Fruit fly (Drosophila melanogaster): Measurements from ENCODE around the gene yip2.

The yip2 gene

DNA sequence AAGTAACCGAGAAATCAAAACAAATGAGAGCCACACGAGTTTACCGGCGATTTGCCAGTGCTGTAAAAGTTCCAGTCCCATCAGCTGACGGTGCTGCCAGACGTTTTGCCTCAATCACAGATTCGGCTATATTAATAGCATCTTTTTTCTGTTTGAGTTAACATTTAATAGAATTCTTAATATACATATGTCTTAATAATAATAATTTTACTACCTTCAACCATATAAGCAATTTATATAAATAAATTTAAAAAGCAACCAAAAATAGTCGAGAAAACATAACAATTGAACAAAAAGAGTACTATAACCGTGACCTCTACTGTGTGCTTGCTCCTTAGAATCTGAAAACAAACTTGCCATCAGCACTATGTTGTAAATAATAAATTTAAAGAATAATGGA is 39.1 kb downstream of the yip2 start, which contains the start of the genes CG13126 and CG4709:
CG13126 (minus strand) TSS at position 63 of the 400 bp plus-strand sequence.
CG4709 (plus strand) TSS at position 207 of the 400 bp plus-strand sequence.
- peak; percentile 32 for TF ChIP-seq Myc (optimal IDR thresholded peaks at IDR 0.05)
- peak; percentile 71 for TF ChIP-seq br (GFP tag; optimal IDR thresholded peaks at IDR 0.05)
- TF ChIP-seq dsf (GFP tag; optimal IDR thresholded peaks at IDR 0.05; ENCODE audit: borderline replicate concordance): peak; percentile 58
- no peak for TF ChIP-seq Mio (GFP tag; optimal IDR thresholded peaks at IDR 0.05)
- TF ChIP-seq sv (GFP tag; optimal IDR thresholded peaks at IDR 0.05): peak; percentile 77
- TF ChIP-seq OdsH (GFP tag; optimal IDR thresholded peaks at IDR 0.05): peak; percentile 89
- TF ChIP-seq HLH106 (tag; optimal IDR thresholded peaks at IDR 0.05): peak; percentile 95
- TF ChIP-seq ey (GFP tag; optimal IDR thresholded peaks at IDR 0.05): peak; percentile 75
- TF ChIP-seq sage (GFP tag; optimal IDR thresholded peaks at IDR 0.05): peak; percentile 85
- TF ChIP-seq Dfd (GFP tag; optimal IDR thresholded peaks at IDR 0.05): no peak
- peak; percentile 87 for TF ChIP-seq psq (GFP tag; optimal IDR thresholded peaks at IDR 0.05)
- peak; percentile 85 for TF ChIP-seq woc (GFP tag; optimal IDR thresholded peaks at IDR 0.05)
- no peak for TF ChIP-seq Abd-B (GFP tag; optimal IDR thresholded peaks at IDR 0.05)
- TF ChIP-seq N (GFP tag; optimal IDR thresholded peaks at IDR 0.05): no peak
- TF ChIP-seq usp (GFP tag; optimal IDR thresholded peaks at IDR 0.05): no peak
- no peak for TF ChIP-seq pan (optimal IDR thresholded peaks at IDR 0.05)
- no peak for TF ChIP-seq dl (GFP tag; optimal IDR thresholded peaks at IDR 0.05; ENCODE audit: insufficient read depth in 1 of 2, partially characterized antibody in 2 of 2)
- TF ChIP-seq Dif (GFP tag; optimal IDR thresholded peaks at IDR 0.05; ENCODE audit: partially characterized antibody): no peak
- no peak for TF ChIP-seq jim (GFP tag; optimal IDR thresholded peaks at IDR 0.05)
- TF ChIP-seq h (GFP tag; optimal IDR thresholded peaks at IDR 0.05): peak; percentile 91
- TF ChIP-seq Rel (GFP tag; optimal IDR thresholded peaks at IDR 0.05): peak; percentile 27
- peak; percentile 77 for TF ChIP-seq Rel (tag; optimal IDR thresholded peaks at IDR 0.05)
- TF ChIP-seq rgr (GFP tag; optimal IDR thresholded peaks at IDR 0.05): peak; percentile 93
- TF ChIP-seq Hr83 (GFP tag; optimal IDR thresholded peaks at IDR 0.05; ENCODE audit: poor library complexity, severe bottlenecking): peak; percentile 73
- peak; percentile 93 for TF ChIP-seq brk (GFP tag; optimal IDR thresholded peaks at IDR 0.05)
- TF ChIP-seq Hnf4 (GFP tag; optimal IDR thresholded peaks at IDR 0.05): peak; percentile 81
- no peak for TF ChIP-seq CG32264 (GFP tag; optimal IDR thresholded peaks at IDR 0.05)
- TF ChIP-seq dmrt93B (GFP tag; optimal IDR thresholded peaks at IDR 0.05): peak; percentile 79
- no peak for TF ChIP-seq tai (GFP tag; optimal IDR thresholded peaks at IDR 0.05)
- peak in 1 of 2 experiments; percentile 92 for TF ChIP-seq foxo (GFP tag; optimal IDR thresholded peaks at IDR 0.05)
- no peak for TF ChIP-seq Vsx2 (GFP tag; optimal IDR thresholded peaks at IDR 0.05; ENCODE audit: partially characterized antibody)
- TF ChIP-seq CG9705 (GFP tag; optimal IDR thresholded peaks at IDR 0.05): peak; percentile 69
- no peak for TF ChIP-seq lola (GFP tag; optimal IDR thresholded peaks at IDR 0.05)
- TF ChIP-seq GATAd (GFP tag; optimal IDR thresholded peaks at IDR 0.05): peak; percentile 54
- TF ChIP-seq Hr78 (GFP tag; optimal IDR thresholded peaks at IDR 0.05): no peak
- TF ChIP-seq Jra (GFP tag; optimal IDR thresholded peaks at IDR 0.05): peak; percentile 42
- TF ChIP-seq CrebA (GFP tag; optimal IDR thresholded peaks at IDR 0.05; ENCODE audit: borderline replicate concordance): no peak
- TF ChIP-seq fru (GFP tag; optimal IDR thresholded peaks at IDR 0.05): peak; percentile 79
- TF ChIP-seq Sp1 (GFP tag; optimal IDR thresholded peaks at IDR 0.05): peak; percentile 94

DNA sequence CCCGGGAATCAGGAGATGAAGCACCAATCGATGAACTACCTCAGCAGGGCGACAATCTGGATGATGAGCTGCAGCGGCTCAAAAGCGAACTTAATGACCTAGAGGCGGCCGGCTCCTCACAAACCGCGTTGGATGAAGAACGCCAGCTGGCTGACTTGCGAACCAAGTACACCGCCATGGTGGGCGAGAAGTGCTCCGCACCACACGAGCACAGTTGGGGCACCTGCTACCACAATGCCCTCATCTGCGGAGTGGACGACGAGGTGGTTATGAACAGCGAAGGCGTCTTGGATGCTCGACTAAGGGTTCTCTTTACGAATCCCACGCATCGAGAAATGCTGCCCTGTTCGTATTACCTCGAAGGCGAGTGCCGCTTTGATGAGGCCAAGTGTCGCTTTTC is 39.6 kb downstream of the yip2 start:
- TF ChIP-seq Vsx2 (GFP tag; optimal IDR thresholded peaks at IDR 0.05; ENCODE audit: partially characterized antibody) (no peak), Dif (GFP tag; optimal IDR thresholded peaks at IDR 0.05; ENCODE audit: partially characterized antibody) (no peak), dmrt93B (GFP tag; optimal IDR thresholded peaks at IDR 0.05) (no peak), tai (GFP tag; optimal IDR thresholded peaks at IDR 0.05) (no peak), jim (GFP tag; optimal IDR thresholded peaks at IDR 0.05) (no peak), CG9705 (GFP tag; optimal IDR thresholded peaks at IDR 0.05) (no peak), br (GFP tag; optimal IDR thresholded peaks at IDR 0.05) (no peak)

All from whole organism, wandering third instar larva.